Fruit fly (Drosophila melanogaster) whole organism, adult: ENCODE results near the gene Pdf.

ENCODE experiments used
- CG11617 ChIP-seq: fragments of 200-800 bp; sonication (Bioruptor generic); optimal IDR thresholded peaks from 2 replicates; lab custom pipeline; 2017; ENCODE audit warnings: mild to moderate bottlenecking, missing biosample characterization, missing genetic modification reagents, missing genetic modification characterization
- CG14711 ChIP-seq: fragments of 200-800 bp; sonication (Bioruptor generic); optimal IDR thresholded peaks from 2 replicates; lab custom pipeline; 2018; ENCODE audit warnings: missing biosample characterization, mild to moderate bottlenecking, missing genetic modification characterization, moderate library complexity
- CG33017 ChIP-seq: fragments of 200-800 bp; sonication (Bioruptor generic); optimal IDR thresholded peaks from 2 replicates; lab custom pipeline; 2018; ENCODE audit warnings: missing biosample characterization, mild to moderate bottlenecking, missing genetic modification characterization, moderate library complexity
- CG7045 ChIP-seq: fragments of 200-800 bp; sonication (Bioruptor generic); optimal IDR thresholded peaks from 2 replicates; lab custom pipeline; 2017; ENCODE audit warnings: missing biosample characterization, mild to moderate bottlenecking, missing genetic modification characterization
- Hr96 ChIP-seq: fragments of 200-800 bp; sonication (Bioruptor generic); optimal IDR thresholded peaks from 2 replicates; lab custom pipeline; 2016; ENCODE audit warnings: missing biosample characterization, missing genetic modification characterization
- Mnt ChIP-seq: fragments of 200-800 bp; sonication (Bioruptor generic); optimal IDR thresholded peaks from 2 replicates; lab custom pipeline; 2016; ENCODE audit warnings: missing biosample characterization, mild to moderate bottlenecking, missing genetic modification characterization
- cic ChIP-seq: fragments of 200-800 bp; sonication (Bioruptor generic); optimal IDR thresholded peaks from 2 replicates; lab custom pipeline; 2017; ENCODE audit warnings: missing biosample characterization, mild to moderate bottlenecking, missing genetic modification characterization, moderate library complexity
- cnc ChIP-seq, 2 experiments: fragments of >200 bp; optimal IDR thresholded peaks; 2 replicates each; lab custom pipeline; 2017
- kay ChIP-seq: fragments of 200-800 bp; sonication (Bioruptor generic); peaks from one replicate; lab custom pipeline; 2016; ENCODE audit warnings: missing biosample characterization, missing genetic modification characterization, borderline replicate concordance
- ovo ChIP-seq: fragments of 200-800 bp; sonication (Bioruptor generic); optimal IDR thresholded peaks from 2 replicates; lab custom pipeline; 2016; ENCODE audit warnings: missing biosample characterization, missing genetic modification characterization
- pad ChIP-seq: fragments of 200-800 bp; sonication (Bioruptor generic); optimal IDR thresholded peaks from 3 replicates; lab custom pipeline; 2017; ENCODE audit warnings: missing biosample characterization, missing genetic modification characterization, mild to moderate bottlenecking, moderate library complexity, missing genetic modification reagents

- TF ChIP-seq CG11617 (GFP tag; lab: Kevin White, UChicago) (no peak), pad (GFP tag; lab: Kevin White, UChicago) (no peak), kay (GFP tag; lab: Kevin White, UChicago) (no peak), ovo (GFP tag; lab: Kevin White, UChicago) (no peak), Hr96 (GFP tag; lab: Kevin White, UChicago) (no peak), Mnt (GFP tag; lab: Kevin White, UChicago) (no peak), CG7045 (GFP tag; lab: Kevin White, UChicago) (no peak), CG33017 (tag; lab: Kevin White, UChicago) (no peak), CG14711 (tag; lab: Kevin White, UChicago) (no peak), cnc (optimal IDR thresholded peaks at IDR 0.05; lab: Kevin White, UChicago) (no peak), cic (no peak)
Observed at dm6 chr3R:26428220-26428619, 27.7 kb downstream of the Pdf start.
